Worm (Caenorhabditis elegans) whole organism, young adult: ENCODE data around the gene F47B8.14.

ENCODE experiments used
- B0035.1 ChIP-seq: sonication (generic microtip); optimal IDR thresholded peaks from 2 replicates; lab custom pipeline; 2016; ENCODE audit warnings: missing genetic modification characterization, mild to moderate bottlenecking, missing compliant biosample characterization, missing genotype, missing genetic modification reagents
- B0261.1 ChIP-seq: sonication (generic microtip); optimal IDR thresholded peaks from 2 replicates; lab custom pipeline; 2016; ENCODE audit warnings: mild to moderate bottlenecking, missing genetic modification characterization, moderate library complexity, missing compliant biosample characterization
- C06A6.2 ChIP-seq: fragments of 200-800 bp; sonication (Bioruptor generic); conservative IDR thresholded peaks from 2 replicates; pipeline ENCODE4 v1.3.6; 2022; ENCODE audit warnings: missing genetic modification characterization, missing compliant biosample characterization
- F10E7.11 ChIP-seq: sonication (generic microtip); optimal IDR thresholded peaks from 2 replicates; lab custom pipeline; 2017; ENCODE audit warnings: mild to moderate bottlenecking, missing genetic modification characterization, moderate library complexity, missing compliant biosample characterization
- F23B12.7 ChIP-seq: sonication (generic microtip); optimal IDR thresholded peaks from 2 replicates; lab custom pipeline; 2017; ENCODE audit warnings: missing genetic modification characterization, mild to moderate bottlenecking, missing compliant biosample characterization, antibody characterized with exemption, moderate library complexity; ENCODE audit not compliant: insufficient read depth
- F49E8.2 ChIP-seq: sonication (generic microtip); optimal IDR thresholded peaks from 3 replicates; lab custom pipeline; 2017; ENCODE audit warnings: missing genetic modification characterization, mild to moderate bottlenecking, missing compliant biosample characterization, antibody characterized with exemption, moderate library complexity; ENCODE audit not compliant: insufficient read depth
- F52B5.7 ChIP-seq: sonication (generic microtip); optimal IDR thresholded peaks from 2 replicates; lab custom pipeline; 2016; ENCODE audit warnings: mild to moderate bottlenecking, missing genetic modification characterization, missing compliant biosample characterization
- F55B11.4 ChIP-seq: sonication (generic microtip); optimal IDR thresholded peaks from 2 replicates; lab custom pipeline; 2016; ENCODE audit warnings: missing compliant biosample characterization, missing genetic modification characterization, borderline replicate concordance; ENCODE audit not compliant: insufficient read depth
- F57A8.1 ChIP-seq: fragments of 200-800 bp; sonication (Bioruptor generic); optimal IDR thresholded peaks from 2 replicates; lab custom pipeline; 2018; ENCODE audit warnings: mild to moderate bottlenecking, missing genetic modification characterization, moderate library complexity, missing compliant biosample characterization
- K12H6.12 ChIP-seq: fragments of 200-800 bp; sonication (Bioruptor generic); optimal IDR thresholded peaks from 2 replicates; lab custom pipeline; 2018; ENCODE audit warnings: mild to moderate bottlenecking, missing genetic modification characterization, missing compliant biosample characterization
- ZK185.1 ChIP-seq: sonication (generic microtip); optimal IDR thresholded peaks from 2 replicates; lab custom pipeline; 2016; ENCODE audit warnings: mild to moderate bottlenecking, missing genetic modification characterization, missing compliant biosample characterization; ENCODE audit not compliant: poor library complexity, severe bottlenecking
- aptf-2 ChIP-seq: fragments of 200-800 bp; sonication (Bioruptor generic); conservative IDR thresholded peaks from 2 replicates; pipeline ENCODE4 v1.3.6; 2022; ENCODE audit warnings: missing genetic modification reagents, missing genetic modification characterization, missing compliant biosample characterization
- attf-5 ChIP-seq: fragments of 200-800 bp; sonication (Bioruptor generic); optimal IDR thresholded peaks from 2 replicates; lab custom pipeline; 2018; ENCODE audit warnings: mild to moderate bottlenecking, missing genetic modification characterization, missing compliant biosample characterization
- ccch-3 ChIP-seq: fragments of 200-800 bp; sonication (Bioruptor generic); optimal IDR thresholded peaks from 2 replicates; lab custom pipeline; 2018; ENCODE audit warnings: mild to moderate bottlenecking, missing genetic modification characterization, missing compliant biosample characterization
- ceh-100 ChIP-seq: fragments of 200-800 bp; sonication (Bioruptor generic); IDR thresholded peaks from 2 replicates; pipeline ENCODE4 v1.3.6; 2022; ENCODE audit warnings: missing genetic modification reagents, missing genetic modification characterization, missing compliant biosample characterization
- ceh-40 ChIP-seq: fragments of 200-800 bp; sonication (Bioruptor generic); IDR thresholded peaks from 2 replicates; pipeline ENCODE4 v1.3.6; 2022; ENCODE audit warnings: missing genetic modification characterization, missing compliant biosample characterization
- ceh-79 ChIP-seq: sonication (generic microtip); optimal IDR thresholded peaks from 2 replicates; lab custom pipeline; 2017; ENCODE audit warnings: mild to moderate bottlenecking, missing genetic modification characterization, missing compliant biosample characterization
- ceh-91 ChIP-seq: fragments of 200-800 bp; sonication (Bioruptor generic); IDR thresholded peaks from 2 replicates; pipeline ENCODE4 v1.3.6; 2022; ENCODE audit warnings: missing genetic modification reagents, missing genetic modification characterization, missing compliant biosample characterization
- die-1 ChIP-seq: sonication (generic microtip); optimal IDR thresholded peaks from 2 replicates; lab custom pipeline; 2016; ENCODE audit warnings: missing genotype, mild to moderate bottlenecking, missing genetic modification characterization, missing compliant biosample characterization
- dox-1 ChIP-seq: fragments of 200-800 bp; sonication (Bioruptor generic); IDR thresholded peaks from 2 replicates; pipeline ENCODE4 v1.3.6; 2022; ENCODE audit warnings: missing genetic modification reagents, missing genetic modification characterization, missing compliant biosample characterization
- gei-17 ChIP-seq: fragments of 200-800 bp; sonication (Bioruptor generic); optimal IDR thresholded peaks from 2 replicates; lab custom pipeline; 2018; ENCODE audit warnings: mild to moderate bottlenecking, missing genetic modification characterization, missing compliant biosample characterization
- hlh-12 ChIP-seq: sonication (generic microtip); optimal IDR thresholded peaks from 2 replicates; lab custom pipeline; 2016; ENCODE audit warnings: missing genetic modification characterization, missing compliant biosample characterization
- hlh-26 ChIP-seq: fragments of 200-800 bp; sonication (Bioruptor generic); conservative IDR thresholded peaks from 2 replicates; pipeline ENCODE4 v1.3.6; 2022; ENCODE audit warnings: missing genetic modification reagents, missing genetic modification characterization, missing compliant biosample characterization
- hmg-1.2 ChIP-seq: fragments of 200-800 bp; sonication (Bioruptor generic); IDR thresholded peaks from 2 replicates; pipeline ENCODE4 v1.3.6; 2022; ENCODE audit warnings: missing genetic modification reagents, missing genetic modification characterization, missing compliant biosample characterization
- hmg-20 ChIP-seq: fragments of 200-800 bp; sonication (Bioruptor generic); IDR thresholded peaks from 2 replicates; pipeline ENCODE4 v1.3.6; 2022; ENCODE audit warnings: missing genetic modification reagents, missing genetic modification characterization, missing compliant biosample characterization
- lin-35 ChIP-seq, 3 experiments: fragments of 150-350 bp in 2 of 3; sonication (generic microtip) in 1 of 3; optimal IDR thresholded peaks; 2 replicates each; lab custom pipeline; 2014 to 2018; ENCODE audit warnings: missing biosample characterization in 3 of 3, missing genetic modification characterization in 3 of 3, missing genetic modification reagents in 3 of 3
- lir-1 ChIP-seq: fragments of 200-800 bp; sonication (Bioruptor generic); conservative IDR thresholded peaks from 2 replicates; pipeline ENCODE4 v1.3.6; 2022; ENCODE audit warnings: missing genetic modification reagents, missing genetic modification characterization, missing compliant biosample characterization
- lsy-27 ChIP-seq: sonication (generic microtip); optimal IDR thresholded peaks from 2 replicates; lab custom pipeline; 2017; ENCODE audit warnings: missing genetic modification characterization, mild to moderate bottlenecking, missing compliant biosample characterization, antibody characterized with exemption, missing genotype, borderline replicate concordance; ENCODE audit not compliant: insufficient read depth
- madf-10 ChIP-seq: sonication (generic microtip); optimal IDR thresholded peaks from 2 replicates; lab custom pipeline; 2016; ENCODE audit warnings: mild to moderate bottlenecking, missing genetic modification characterization, missing compliant biosample characterization
- madf-3 ChIP-seq: fragments of 200-800 bp; sonication (Bioruptor generic); IDR thresholded peaks from 2 replicates; pipeline ENCODE4 v1.3.6; 2022; ENCODE audit warnings: missing genetic modification reagents, missing genetic modification characterization, missing compliant biosample characterization
- madf-8 ChIP-seq: fragments of 200-800 bp; sonication (Bioruptor generic); conservative IDR thresholded peaks from 2 replicates; pipeline ENCODE4 v1.3.6; 2022; ENCODE audit warnings: missing genetic modification reagents, missing genetic modification characterization, missing compliant biosample characterization
- mcd-1 ChIP-seq: fragments of 200-800 bp; sonication (Bioruptor generic); IDR thresholded peaks from 2 replicates; pipeline ENCODE4 v1.3.6; 2022; ENCODE audit warnings: missing genetic modification reagents, missing genetic modification characterization, missing compliant biosample characterization
- mes-4 ChIP-seq: sonication (generic microtip); optimal IDR thresholded peaks from 2 replicates; lab custom pipeline; 2016; ENCODE audit warnings: missing genotype, missing genetic modification characterization, missing compliant biosample characterization
- nfya-2 ChIP-seq: fragments of 200-800 bp; sonication (Bioruptor generic); IDR thresholded peaks from 2 replicates; pipeline ENCODE4 v1.3.6; 2022; ENCODE audit warnings: missing genetic modification reagents, missing genetic modification characterization, missing compliant biosample characterization
- nfyb-1 ChIP-seq: fragments of 200-800 bp; sonication (Bioruptor generic); IDR thresholded peaks from 2 replicates; pipeline ENCODE4 v1.3.6; 2022; ENCODE audit warnings: missing genetic modification reagents, missing genetic modification characterization, missing compliant biosample characterization
- nhr-120 ChIP-seq: fragments of 200-800 bp; sonication (Bioruptor generic); IDR thresholded peaks from 2 replicates; pipeline ENCODE4 v1.3.6; 2022; ENCODE audit warnings: missing genetic modification characterization, missing compliant biosample characterization
- nhr-27 ChIP-seq: fragments of 200-800 bp; sonication (Bioruptor generic); optimal IDR thresholded peaks from 2 replicates; lab custom pipeline; 2018; ENCODE audit warnings: mild to moderate bottlenecking, missing genetic modification characterization, moderate library complexity, missing compliant biosample characterization
- nhr-90 ChIP-seq: sonication (generic microtip); optimal IDR thresholded peaks from 2 replicates; lab custom pipeline; 2016; ENCODE audit warnings: missing genotype, mild to moderate bottlenecking, missing genetic modification characterization, missing compliant biosample characterization
- rec-8 ChIP-seq, 2 experiments: sonication (generic microtip); optimal IDR thresholded peaks; 2 replicates each; lab custom pipeline; 2016; ENCODE audit warnings: mild to moderate bottlenecking in 2 of 2, missing genetic modification characterization in 2 of 2, missing genetic modification reagents in 2 of 2, missing genotype in 2 of 2, missing biosample characterization in 1 of 2, missing compliant biosample characterization in 1 of 2, moderate library complexity in 1 of 2
- sdz-38 ChIP-seq: sonication (generic microtip); optimal IDR thresholded peaks from 2 replicates; lab custom pipeline; 2016; ENCODE audit warnings: missing genotype, missing genetic modification characterization, missing compliant biosample characterization
- snpc-3.4 ChIP-seq: sonication (generic microtip); optimal IDR thresholded peaks from 2 replicates; lab custom pipeline; 2017; ENCODE audit warnings: missing genetic modification characterization, mild to moderate bottlenecking, missing compliant biosample characterization, antibody characterized with exemption, moderate library complexity, missing genotype, missing genetic modification reagents
- tlf-1 ChIP-seq: fragments of 200-800 bp; sonication (Bioruptor generic); optimal IDR thresholded peaks from 2 replicates; lab custom pipeline; 2018; ENCODE audit warnings: mild to moderate bottlenecking, missing genetic modification characterization, missing compliant biosample characterization
- ztf-18 ChIP-seq: sonication (generic microtip); optimal IDR thresholded peaks from 2 replicates; lab custom pipeline; 2016; ENCODE audit warnings: missing genotype, mild to moderate bottlenecking, missing genetic modification characterization, missing compliant biosample characterization
- ztf-25 ChIP-seq: fragments of 200-800 bp; sonication (Bioruptor generic); IDR thresholded peaks from 2 replicates; pipeline ENCODE4 v1.3.6; 2022; ENCODE audit warnings: missing genetic modification reagents, missing genetic modification characterization, missing compliant biosample characterization
- ztf-28 ChIP-seq: fragments of 200-800 bp; sonication (Bioruptor generic); IDR thresholded peaks from 2 replicates; pipeline ENCODE4 v1.3.6; 2022; ENCODE audit warnings: missing genetic modification reagents, missing genetic modification characterization, missing compliant biosample characterization
- ztf-3 ChIP-seq: fragments of 200-800 bp; sonication (Bioruptor generic); optimal IDR thresholded peaks from 2 replicates; lab custom pipeline; 2018; ENCODE audit warnings: mild to moderate bottlenecking, missing genetic modification characterization, missing compliant biosample characterization

Gene F47B8.14

ce11 chrV:14368272-14369052, 48.1 kb downstream of the F47B8.14 start:
- TF ChIP-seq gei-17 (GFP tag; lab: Kevin White, UChicago) (no peak), mcd-1 (0 out of 2 replicates have a peak, but pooled peaks have one; percentile 26), nhr-27 (no peak), ccch-3 (GFP tag; lab: Kevin White, UChicago) (no peak), attf-5 (GFP tag; lab: Kevin White, UChicago) (no peak), snpc-3.4 (tag; lab: Kevin White, UChicago) (no peak), ZK185.1 (tag; lab: Kevin White, UChicago) (no peak), ceh-79 (tag; lab: Kevin White, UChicago) (no peak), F23B12.7 (tag; lab: Kevin White, UChicago) (no peak), C06A6.2 (GFP tag; lab: Robert Waterston, UW) (0 out of 2 replicates have a peak, but pooled peaks have one; percentile 24), rec-8 (tag; optimal IDR thresholded peaks at IDR 0.05; lab: Kevin White, UChicago) (no peak), tlf-1 (GFP tag; lab: Kevin White, UChicago) (no peak), hlh-26 (no peak), ztf-18 (no peak), ztf-3 (no peak), die-1 (no peak), ztf-25 (GFP tag; lab: Robert Waterston, UW) (no peak), F49E8.2 (no peak), F52B5.7 (tag; lab: Kevin White, UChicago) (no peak), ceh-91 (GFP tag; lab: Robert Waterston, UW) (no peak), lin-35 (GFP tag; optimal IDR thresholded peaks at IDR 0.05; lab: Kevin White, UChicago) (peak in 1 of 3 experiments; percentile 40), nhr-120 (GFP tag; lab: Robert Waterston, UW) (no peak), mes-4 (tag; lab: Kevin White, UChicago) (no peak), B0261.1 (no peak), F57A8.1 (GFP tag; lab: Kevin White, UChicago) (no peak), B0035.1 (tag; lab: Kevin White, UChicago) (no peak), K12H6.12 (peak; percentile 62), dox-1 (GFP tag; lab: Robert Waterston, UW) (peak; percentile 45; the same call in 1 of the 2 replicates), madf-8 (no peak), madf-3 (GFP tag; lab: Robert Waterston, UW) (no peak), ztf-28 (no peak), madf-10 (tag; lab: Kevin White, UChicago) (no peak), sdz-38 (tag; lab: Kevin White, UChicago) (no peak), F10E7.11 (tag; lab: Kevin White, UChicago) (no peak), nfyb-1 (GFP tag; lab: Robert Waterston, UW) (no peak), nhr-90 (tag; lab: Kevin White, UChicago) (no peak), hlh-12 (no peak), lsy-27 (no peak), aptf-2 (GFP tag; lab: Robert Waterston, UW) (no peak), hmg-20 (GFP tag; lab: Robert Waterston, UW) (no peak), lir-1 (GFP tag; lab: Robert Waterston, UW) (no peak), hmg-1.2 (GFP tag; lab: Robert Waterston, UW) (peak; percentile 83), nfya-2 (GFP tag; lab: Robert Waterston, UW) (no peak), ceh-40 (GFP tag; lab: Robert Waterston, UW) (no peak), F55B11.4 (tag; lab: Kevin White, UChicago) (no peak), ceh-100 (GFP tag; lab: Robert Waterston, UW) (no peak)
